Worm (Caenorhabditis elegans): ENCODE results near the gene W07G4.1.

Gene W07G4.1

ce11 chrV:13022265-13022664 is 11.1 kb upstream of the W07G4.1 start:
- TF ChIP-seq ama-1 (optimal IDR thresholded peaks at IDR 0.05) = no peak
- TF ChIP-seq lsy-12 (tag; optimal IDR thresholded peaks at IDR 0.05) = no peak
- TF ChIP-seq zag-1 (tag; optimal IDR thresholded peaks at IDR 0.05) = no peak
- TF ChIP-seq nhr-11 (tag; optimal IDR thresholded peaks at IDR 0.05) = no peak
- no peak for TF ChIP-seq pqm-1 (tag; optimal IDR thresholded peaks at IDR 0.05)
- no peak for TF ChIP-seq eor-1 (tag; optimal IDR thresholded peaks at IDR 0.05)

- no peak for TF ChIP-seq snpc-4 (tag; optimal IDR thresholded peaks at IDR 0.05)
- TF ChIP-seq daf-12 (tag; optimal IDR thresholded peaks at IDR 0.05) = no peak
- TF ChIP-seq unc-39 (tag; optimal IDR thresholded peaks at IDR 0.05) = no peak
- no peak for TF ChIP-seq nfya-1 (tag; optimal IDR thresholded peaks at IDR 0.05; ENCODE audit: insufficient read depth)
- TF ChIP-seq elt-1 (tag; optimal IDR thresholded peaks at IDR 0.05) = no peak
- no peak for TF ChIP-seq egl-5 (tag; optimal IDR thresholded peaks at IDR 0.05)
- no peak for TF ChIP-seq skn-1 (tag; optimal IDR thresholded peaks at IDR 0.05)
- no peak for TF ChIP-seq nhr-12 (tag; optimal IDR thresholded peaks at IDR 0.05)
- no peak for TF ChIP-seq ama-1 (optimal IDR thresholded peaks at IDR 0.05)
- no peak for TF ChIP-seq pqm-1 (tag; optimal IDR thresholded peaks at IDR 0.05)
- no peak for TF ChIP-seq ztf-4 (tag; optimal IDR thresholded peaks at IDR 0.05)
- TF ChIP-seq hmg-11 (tag; optimal IDR thresholded peaks at IDR 0.05) = no peak
- TF ChIP-seq mdl-1 (tag; optimal IDR thresholded peaks at IDR 0.05) = no peak
- TF ChIP-seq unc-62 (GFP tag; optimal IDR thresholded peaks at IDR 0.05) = no peak
- no peak for TF ChIP-seq pha-4 (tag; optimal IDR thresholded peaks at IDR 0.05)
- TF ChIP-seq mml-1 (tag; optimal IDR thresholded peaks at IDR 0.05) = no peak
- TF ChIP-seq nhr-43 (tag; optimal IDR thresholded peaks at IDR 0.05; ENCODE audit: poor library complexity, severe bottlenecking) = no peak
- no peak for TF ChIP-seq ceh-9 (tag; optimal IDR thresholded peaks at IDR 0.05)
Observed at ce11 chrV:13024499-13024898, 8.8 kb upstream of the W07G4.1 start.

- TF ChIP-seq sea-2 (GFP tag; optimal IDR thresholded peaks at IDR 0.05) (no peak), hmg-11 (tag; optimal IDR thresholded peaks at IDR 0.05) (no peak), fkh-10 (GFP tag; optimal IDR thresholded peaks at IDR 0.05) (no peak), pha-4 (tag; optimal IDR thresholded peaks at IDR 0.05) (no peak), nhr-28 (tag; optimal IDR thresholded peaks at IDR 0.05) (no peak), nhr-237 (tag; optimal IDR thresholded peaks at IDR 0.05) (no peak), daf-12 (tag; optimal IDR thresholded peaks at IDR 0.05) (no peak), tbx-2 (tag; optimal IDR thresholded peaks at IDR 0.05) (no peak), ceh-16 (tag; optimal IDR thresholded peaks at IDR 0.05) (no peak)
Observed at ce11 chrV:13025283-13025682, 8.0 kb upstream of the W07G4.1 start.

ce11 chrV:13026631-13027299 is 6.6 kb upstream of the W07G4.1 start:
- TF ChIP-seq egl-5 (tag; optimal IDR thresholded peaks at IDR 0.05) = no peak
- peak; percentile 17 for TF ChIP-seq elt-2 (tag; optimal IDR thresholded peaks at IDR 0.05)

- TF ChIP-seq lin-15B (tag; optimal IDR thresholded peaks at IDR 0.05) (no peak), fkh-10 (GFP tag; optimal IDR thresholded peaks at IDR 0.05) (peak; percentile 13), ama-1 (optimal IDR thresholded peaks at IDR 0.05) (no peak), R02D3.7 (tag; optimal IDR thresholded peaks at IDR 0.05) (no peak), mdl-1 (tag; optimal IDR thresholded peaks at IDR 0.05) (no peak), nhr-12 (tag; optimal IDR thresholded peaks at IDR 0.05) (no peak), ZK546.5 (tag; optimal IDR thresholded peaks at IDR 0.05) (no peak), ztf-11 (tag; optimal IDR thresholded peaks at IDR 0.05) (no peak), nhr-67 (tag; optimal IDR thresholded peaks at IDR 0.05) (no peak)
Observed at ce11 chrV:13028871-13029270, 4.5 kb upstream of the W07G4.1 start.

ce11 chrV:13034604-13035003 is 1.3 kb downstream of the W07G4.1 start, which contains the start of gene W07G4.7:
W07G4.7 (minus strand) TSS chrV:13034704.
- no peak for TF ChIP-seq egl-27 (tag; optimal IDR thresholded peaks at IDR 0.05)
- TF ChIP-seq ztf-11 (tag; optimal IDR thresholded peaks at IDR 0.05) = no peak
- no peak for TF ChIP-seq nhr-25 (tag; optimal IDR thresholded peaks at IDR 0.05)
- TF ChIP-seq fos-1 (tag; optimal IDR thresholded peaks at IDR 0.05) = no peak
- TF ChIP-seq ama-1 (optimal IDR thresholded peaks at IDR 0.05) = no peak
